Fruit fly (Drosophila melanogaster) Kc167 (cell line): ENCODE results near the gene RpL7-like.

Experiments used
- h ChIP-seq: fragments of >200 bp; optimal IDR thresholded peaks from 3 replicates; lab custom pipeline; 2018; ENCODE audit warnings: missing external identifiers
- insv ChIP-seq: fragments of >200 bp; optimal IDR thresholded peaks from 3 replicates; lab custom pipeline; 2018; ENCODE audit warnings: missing external identifiers
- psq ChIP-seq: fragments of >200 bp; optimal IDR thresholded peaks from 2 replicates; lab custom pipeline; 2017; ENCODE audit warnings: missing external identifiers
- ttk ChIP-seq: sonication (Bioruptor generic); optimal IDR thresholded peaks from 2 replicates; lab custom pipeline; 2017; ENCODE audit warnings: missing external identifiers

DNA sequence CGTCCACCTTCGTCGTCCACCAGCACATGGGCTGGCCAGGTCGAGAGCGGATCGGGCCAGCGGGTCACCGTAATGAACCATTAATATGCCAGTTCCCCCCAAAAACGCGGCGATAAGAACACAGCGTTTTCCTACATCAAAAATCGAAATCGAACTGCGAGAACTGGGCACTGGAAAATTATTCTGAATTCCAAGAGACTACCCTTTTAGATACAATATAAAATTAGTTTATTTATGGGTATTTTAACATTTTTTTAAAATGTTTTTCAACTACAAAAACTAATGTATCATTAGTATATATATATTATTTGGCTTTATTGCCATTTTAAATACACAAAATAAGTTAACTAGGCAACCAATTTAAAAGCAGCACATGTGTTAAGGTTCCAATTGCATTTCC is 22.6 kb downstream of the RpL7-like start:
- TF ChIP-seq insv (lab: Kevin White, UChicago), result no peak
- no peak for TF ChIP-seq ttk
- no peak for TF ChIP-seq psq (lab: Kevin White, UChicago)
- no peak for TF ChIP-seq h (lab: Kevin White, UChicago)
